Fruit fly (Drosophila melanogaster) ovary, adult (tissue): ENCODE data around the gene CG5968.

Experiments used
- CG17801 ChIP-seq: fragments of 200-800 bp; optimal IDR thresholded peaks from 2 replicates; lab custom pipeline; 2019; ENCODE audit warnings: missing biosample characterization, mild to moderate bottlenecking, missing genetic modification characterization, moderate library complexity; ENCODE audit not compliant: partially characterized antibody

CG5968 gene

DNA sequence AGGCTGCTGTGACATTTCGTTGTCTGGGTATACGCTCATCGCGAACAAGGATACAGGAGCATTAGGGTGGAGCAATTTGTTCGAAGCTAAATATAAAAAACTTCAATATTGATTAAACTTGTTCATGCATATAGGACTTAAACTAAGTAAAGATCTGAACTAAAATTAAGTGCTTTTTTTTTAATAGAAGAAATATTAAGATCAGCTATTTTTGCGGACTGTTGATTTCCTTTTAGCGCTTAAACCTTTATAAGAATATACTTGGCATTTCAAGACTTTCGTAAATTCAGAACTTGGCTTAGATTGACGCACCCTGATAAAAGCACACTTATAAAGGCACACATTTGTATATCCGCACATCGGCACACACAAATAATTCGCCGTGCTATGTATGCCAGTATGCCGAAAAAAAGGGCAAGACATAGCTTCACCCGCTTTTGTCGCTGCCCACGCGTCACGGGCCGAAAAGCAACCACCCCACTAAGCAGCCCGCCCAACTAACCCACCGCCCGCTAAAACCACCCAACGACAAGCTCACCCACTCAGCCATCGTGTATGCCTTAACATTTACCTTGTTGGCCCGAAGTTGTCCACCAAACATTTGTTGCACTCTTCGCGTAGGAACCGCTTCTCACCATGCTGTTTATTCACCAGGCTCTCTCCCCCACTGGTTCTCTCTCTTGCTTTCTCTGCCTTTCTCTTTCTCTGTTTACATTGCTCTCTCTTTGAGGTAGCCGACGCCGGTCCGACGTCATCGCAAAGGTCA, 1.9 kb downstream of the CG5968 start:
- TF ChIP-seq CG17801, result no peak

dm6 chr2L:16545772-16546171, 4.0 kb downstream of the CG5968 start:
- peak; percentile 84 for TF ChIP-seq CG17801

DNA sequence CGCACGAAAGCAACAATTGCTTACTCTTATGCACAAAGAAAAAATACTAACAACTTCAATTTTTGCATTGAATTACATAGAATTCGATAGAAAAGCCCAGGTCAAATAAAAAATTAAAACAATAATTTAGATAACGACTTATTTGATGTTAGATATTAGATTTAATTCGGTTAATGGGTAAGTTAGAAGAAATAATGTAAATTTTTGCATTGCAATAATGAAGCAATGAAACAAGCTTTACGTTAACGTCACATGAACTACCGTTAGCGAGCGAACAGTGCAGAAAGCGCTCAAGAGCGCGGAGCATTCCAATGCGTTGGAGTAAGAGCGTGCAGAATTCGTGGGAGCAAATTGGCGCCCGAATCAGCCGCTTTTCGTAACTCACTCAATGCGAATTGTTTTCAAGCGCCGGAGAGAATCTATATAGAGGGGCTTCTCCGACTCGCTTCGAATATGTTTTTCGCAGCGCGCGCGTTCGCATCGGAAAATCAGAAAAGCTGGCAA, 5.1 kb downstream of the CG5968 start, which contains the start of gene mtgo:
mtgo (plus strand) TSS at position 454 of the 504 bp plus-strand sequence.
- no peak for TF ChIP-seq CG17801

DNA sequence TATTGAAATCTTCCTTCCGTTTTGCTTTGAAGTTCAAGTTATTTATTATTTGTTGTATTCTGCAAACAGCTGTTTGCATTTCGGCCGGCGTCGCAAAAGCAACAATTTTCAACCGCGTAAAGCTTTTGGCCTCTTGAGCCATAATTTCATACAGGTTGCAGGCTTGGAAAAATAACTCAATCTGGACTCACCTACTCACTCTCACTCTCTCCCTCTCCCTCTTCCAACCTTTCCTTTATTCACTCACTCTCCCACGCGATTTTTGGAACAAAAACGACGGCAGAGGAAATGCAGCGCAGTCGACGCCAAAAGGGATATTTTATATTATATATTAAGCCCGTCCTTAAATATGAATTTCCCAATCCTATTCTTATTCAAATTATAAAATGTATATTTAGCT, 5.9 kb downstream of the CG5968 start:
- TF ChIP-seq CG17801, result no peak

DNA sequence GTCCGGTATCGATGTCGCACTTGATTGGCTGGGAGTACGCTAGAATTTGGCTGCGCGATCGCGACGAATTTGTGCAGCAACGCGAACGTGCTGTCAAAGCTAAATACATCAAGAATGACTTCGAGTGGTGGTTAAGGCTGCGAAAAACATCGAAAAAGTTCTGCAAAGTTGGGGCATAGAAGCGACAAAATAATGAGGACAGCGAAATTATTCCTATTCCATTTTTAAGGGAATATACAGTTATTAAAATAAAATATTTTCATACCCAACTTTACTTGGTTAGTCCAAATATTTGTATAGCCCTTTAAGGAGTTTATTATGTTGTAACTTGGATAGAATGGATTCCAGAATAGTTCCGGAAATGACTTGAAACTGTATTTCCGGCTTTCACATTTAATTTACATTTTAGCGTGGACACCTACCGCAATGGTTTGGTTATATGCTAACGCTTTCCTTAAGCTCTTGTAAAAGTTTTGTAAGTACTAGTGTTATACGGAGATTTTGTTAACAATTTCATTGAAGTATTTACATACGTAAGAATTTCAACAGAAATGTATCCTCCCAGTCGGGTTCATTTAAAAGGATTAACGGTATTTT, 6.7 kb downstream of the CG5968 start:
- TF ChIP-seq CG17801, result no peak

dm6 chr2L:16542246-16542645, 7.5 kb downstream of the CG5968 start, which contains the start of gene CG31816:
TSS of gene CG31816 (plus strand) at chr2L:16542546.
- no peak for TF ChIP-seq CG17801

- no peak for TF ChIP-seq CG17801
Observed at dm6 chr2L:16541733-16542132, 8.0 kb downstream of the CG5968 start.

dm6 chr2L:16541318-16541717, 8.4 kb downstream of the CG5968 start:
- no peak for TF ChIP-seq CG17801

DNA sequence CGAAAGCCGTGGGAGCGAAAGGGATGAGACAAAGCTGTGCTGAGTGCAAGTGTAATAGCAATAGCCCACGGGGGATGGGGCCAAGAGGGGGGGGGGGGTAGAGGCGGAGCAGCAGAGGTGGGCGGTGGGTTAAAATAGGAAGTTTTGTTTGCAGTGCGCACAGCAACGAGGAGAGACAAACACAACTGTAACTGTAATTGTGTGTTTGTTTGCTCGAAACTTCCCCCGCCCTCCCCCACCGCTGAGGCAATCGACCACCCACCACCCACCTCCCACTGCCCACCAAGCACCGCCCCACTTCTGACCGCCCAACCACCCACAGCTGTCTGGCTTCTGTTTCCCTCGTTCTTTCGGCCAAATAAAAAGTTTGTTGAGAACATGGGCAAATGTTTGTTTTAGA, 9.0 kb downstream of the CG5968 start:
- no peak for TF ChIP-seq CG17801

dm6 chr2L:16538931-16539330, 10.8 kb downstream of the CG5968 start:
- TF ChIP-seq CG17801, result peak; percentile 89

DNA sequence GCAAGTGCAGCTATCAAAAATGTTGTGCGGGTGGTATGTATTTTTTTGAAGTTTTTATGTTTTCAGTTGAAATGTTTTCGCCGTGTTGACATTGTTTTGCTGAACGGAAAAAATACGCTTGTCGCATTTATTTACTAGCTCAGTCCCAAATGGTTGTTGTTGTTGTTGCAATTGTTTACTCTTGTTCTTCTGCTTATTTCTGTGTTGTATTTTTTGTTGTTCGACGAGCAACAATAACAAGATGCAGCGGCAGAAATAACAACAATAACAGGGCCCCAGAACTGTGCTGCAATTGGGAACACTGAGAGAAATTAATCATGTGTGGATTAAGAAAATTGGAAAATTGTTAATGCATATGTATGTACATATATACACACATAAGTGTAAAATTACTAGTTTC, 11.6 kb downstream of the CG5968 start:
- TF ChIP-seq CG17801, result peak; percentile 57

DNA sequence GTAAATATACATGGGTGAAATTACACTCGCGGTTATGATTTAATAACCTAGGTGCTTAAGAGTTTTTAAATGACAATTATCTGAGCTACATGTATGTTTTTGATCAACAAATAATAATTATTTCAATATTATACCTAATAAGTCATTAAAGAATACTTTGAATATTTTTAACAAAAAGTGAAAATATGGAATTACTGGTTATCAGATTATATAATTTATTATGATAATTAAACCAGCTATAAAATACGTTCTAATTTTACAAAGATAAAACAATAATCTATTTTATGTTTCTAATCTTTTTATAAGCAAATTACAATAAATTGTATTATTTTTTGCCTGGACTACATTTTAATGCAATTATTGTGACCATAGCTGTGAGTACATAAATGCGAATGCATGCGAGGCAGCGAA, 12.7 kb downstream of the CG5968 start:
- TF ChIP-seq CG17801, result peak; percentile 78

dm6 chr2L:16536501-16536900, 13.3 kb downstream of the CG5968 start:
- TF ChIP-seq CG17801, result no peak

- peak; percentile 68 for TF ChIP-seq CG17801
Observed at dm6 chr2L:16535673-16536144, 14.1 kb downstream of the CG5968 start.

dm6 chr2L:16535071-16535581, 14.6 kb downstream of the CG5968 start:
- peak; percentile 31 for TF ChIP-seq CG17801

- TF ChIP-seq CG17801, result peak; percentile 73
Observed at dm6 chr2L:16534174-16534835, 15.5 kb downstream of the CG5968 start.

DNA sequence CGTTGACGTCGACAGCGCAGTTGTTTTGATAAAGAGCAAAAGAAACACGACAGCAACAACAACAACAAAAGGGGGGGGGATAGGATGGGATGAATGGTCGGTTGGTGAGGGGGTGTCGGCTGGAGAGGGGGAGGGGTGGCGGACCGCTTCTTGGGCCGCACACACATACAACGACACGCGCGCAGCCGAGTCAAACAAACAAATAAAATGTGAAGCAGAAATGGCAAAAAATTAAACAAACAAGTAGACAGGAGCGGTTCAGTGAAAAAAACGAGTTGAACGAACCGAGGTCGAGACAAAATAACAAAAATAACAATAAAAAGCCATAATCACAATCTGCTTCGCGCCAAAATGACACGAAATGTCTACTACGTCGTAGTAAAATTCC, 16.4 kb downstream of the CG5968 start:
- no peak for TF ChIP-seq CG17801
